Worm (Caenorhabditis elegans) whole organism, midembryonic: ENCODE measurements around the gene hrg-6.
"Not testable (repeated sequence)": the region's sequence is repeated elsewhere in the genome, so short reads cannot be mapped to it uniquely, and the experiment has no call there.

ENCODE experiments used
- cog-1 ChIP-seq: sonication (generic microtip); optimal IDR thresholded peaks from 2 replicates; lab custom pipeline; 2016; ENCODE audit warnings: missing genetic modification characterization, missing compliant biosample characterization
- flt-1 ChIP-seq: fragments of 200-800 bp; sonication (Bioruptor generic); IDR thresholded peaks from 2 replicates; pipeline ENCODE4 v1.3.6; 2022; ENCODE audit warnings: missing genetic modification characterization, missing compliant biosample characterization
- klf-2 ChIP-seq: fragments of 200-800 bp; sonication (Bioruptor generic); conservative IDR thresholded peaks from 2 replicates; pipeline ENCODE4 v1.3.6; 2022; ENCODE audit warnings: missing genetic modification reagents, missing genetic modification characterization, missing compliant biosample characterization
- med-1 ChIP-seq: sonication (generic microtip); optimal IDR thresholded peaks from 2 replicates; lab custom pipeline; 2017; ENCODE audit warnings: missing genetic modification characterization, mild to moderate bottlenecking, missing compliant biosample characterization, antibody characterized with exemption, missing genetic modification reagents; ENCODE audit not compliant: insufficient read depth
- ref-1 ChIP-seq: fragments of 200-800 bp; sonication (Bioruptor generic); conservative IDR thresholded peaks from 2 replicates; pipeline ENCODE4 v1.3.6; 2022; ENCODE audit warnings: missing genetic modification reagents, missing genetic modification characterization, missing compliant biosample characterization
- tab-1 ChIP-seq: fragments of 200-800 bp; sonication (Bioruptor generic); IDR thresholded peaks from 2 replicates; pipeline ENCODE4 v1.3.6; 2022; ENCODE audit warnings: missing genetic modification characterization, missing compliant biosample characterization
- ztf-23 ChIP-seq: fragments of 200-800 bp; sonication (Bioruptor generic); IDR thresholded peaks from 2 replicates; pipeline ENCODE4 v1.3.6; 2022; ENCODE audit warnings: missing genetic modification reagents, missing genetic modification characterization, missing compliant biosample characterization

ce11 chrIV:10987342-10987945 is 44.9 kb upstream of the hrg-6 start, which contains the start of gene Y43E12A.3:
- not testable (repeated sequence) for TF ChIP-seq med-1 (GFP tag; lab: Kevin White, UChicago); cog-1 (tag; lab: Kevin White, UChicago); ref-1; tab-1 (GFP tag; lab: Robert Waterston, UW); ztf-23 (GFP tag; lab: Robert Waterston, UW); flt-1 (GFP tag; lab: Robert Waterston, UW); klf-2 (GFP tag; lab: Robert Waterston, UW)
